Fruit fly (Drosophila melanogaster) whole organism, wandering third instar larva: ENCODE results near the gene Spn28Da.

Source experiments
- CG32264 ChIP-seq: fragments of 200-800 bp; sonication (Bioruptor generic); optimal IDR thresholded peaks from 2 replicates; lab custom pipeline; 2016; ENCODE audit warnings: missing biosample characterization, missing genetic modification characterization
- Dfd ChIP-seq: fragments of >200 bp; optimal IDR thresholded peaks from 2 replicates; lab custom pipeline; 2017; ENCODE audit warnings: missing biosample characterization, missing genetic modification characterization
- GATAd ChIP-seq: sonication (Bioruptor generic); optimal IDR thresholded peaks from 2 replicates; lab custom pipeline; 2016; ENCODE audit warnings: missing biosample characterization, missing genetic modification characterization
- Hr83 ChIP-seq: fragments of 200-300 bp; sonication (Bioruptor generic); optimal IDR thresholded peaks from 2 replicates; lab custom pipeline; 2016; ENCODE audit warnings: missing biosample characterization, mild to moderate bottlenecking, missing genetic modification characterization, moderate library complexity; ENCODE audit not compliant: poor library complexity, severe bottlenecking
- Jra ChIP-seq: sonication (Bioruptor generic); optimal IDR thresholded peaks from 2 replicates; lab custom pipeline; 2016; ENCODE audit warnings: missing biosample characterization, missing genetic modification characterization
- Myc ChIP-seq: fragments of >200 bp; optimal IDR thresholded peaks from 2 replicates; lab custom pipeline; 2017
- Rel ChIP-seq, 2 experiments: fragments of 200-800 bp; sonication (Bioruptor generic) in 1 of 2; optimal IDR thresholded peaks; 2 replicates in 1 of 2; 3 replicates in 1 of 2; lab custom pipeline; 2016 to 2019; ENCODE audit warnings: mild to moderate bottlenecking in 2 of 2, missing biosample characterization in 2 of 2, missing genetic modification characterization in 2 of 2, moderate library complexity in 1 of 2
- Vsx2 ChIP-seq: fragments of 200-300, 225-300 bp; sonication (Bioruptor generic); optimal IDR thresholded peaks from 2 replicates; lab custom pipeline; 2018; ENCODE audit warnings: missing biosample characterization, missing genetic modification characterization; ENCODE audit not compliant: partially characterized antibody
- brk ChIP-seq: fragments of 200-800 bp; sonication (Bioruptor generic); optimal IDR thresholded peaks from 2 replicates; lab custom pipeline; 2016; ENCODE audit warnings: missing biosample characterization, mild to moderate bottlenecking, missing genetic modification characterization
- ey ChIP-seq: fragments of 200-800 bp; sonication (Bioruptor generic); optimal IDR thresholded peaks from 2 replicates; lab custom pipeline; 2016; ENCODE audit warnings: missing biosample characterization, missing genetic modification characterization
- fru ChIP-seq: fragments of 200-800 bp; sonication (Bioruptor generic); optimal IDR thresholded peaks from 3 replicates; lab custom pipeline; 2016; ENCODE audit warnings: missing biosample characterization, mild to moderate bottlenecking, missing genetic modification characterization
- jim ChIP-seq: fragments of 175-275, 200-325 bp; sonication (Bioruptor generic); optimal IDR thresholded peaks from 2 replicates; lab custom pipeline; 2016; ENCODE audit warnings: missing biosample characterization, mild to moderate bottlenecking, missing genetic modification characterization
- pan ChIP-seq: fragments of >200 bp; optimal IDR thresholded peaks from 2 replicates; lab custom pipeline; 2017
- psq ChIP-seq: fragments of 200-800 bp; sonication (Bioruptor generic); optimal IDR thresholded peaks from 3 replicates; lab custom pipeline; 2017; ENCODE audit warnings: missing biosample characterization, mild to moderate bottlenecking, missing genetic modification characterization, moderate library complexity

Spn28Da gene

dm6 chr2L:7840152-7840551, 48.8 kb downstream of the Spn28Da start, which contains the start of gene CG14537:
TSS of gene CG14537 (plus strand) at chr2L:7840452.
- TF ChIP-seq fru (GFP tag; lab: Kevin White, UChicago) (no peak), Hr83 (GFP tag; lab: Kevin White, UChicago) (no peak), Myc (lab: Kevin White, UChicago) (no peak), CG32264 (GFP tag; lab: Kevin White, UChicago) (no peak), pan (lab: Kevin White, UChicago) (no peak), ey (GFP tag; lab: Kevin White, UChicago) (no peak), psq (GFP tag; lab: Kevin White, UChicago) (no peak), Vsx2 (GFP tag; lab: Kevin White, UChicago) (no peak), Jra (no peak), Rel (GFP tag; optimal IDR thresholded peaks at IDR 0.05; lab: Kevin White, UChicago) (no peak), Rel (tag; optimal IDR thresholded peaks at IDR 0.05; lab: Kevin White, UChicago) (no peak)

dm6 chr2L:7838024-7838423, 50.9 kb downstream of the Spn28Da start:
- TF ChIP-seq CG32264 (GFP tag; lab: Kevin White, UChicago) (no peak), jim (GFP tag; lab: Kevin White, UChicago) (no peak), Dfd (GFP tag; lab: Kevin White, UChicago) (no peak), Hr83 (GFP tag; lab: Kevin White, UChicago) (no peak), brk (GFP tag; lab: Kevin White, UChicago) (no peak), Rel (GFP tag; optimal IDR thresholded peaks at IDR 0.05; lab: Kevin White, UChicago) (no peak), Rel (tag; optimal IDR thresholded peaks at IDR 0.05; lab: Kevin White, UChicago) (no peak), GATAd (no peak), Myc (lab: Kevin White, UChicago) (no peak), Jra (no peak)
